Fruit fly (Drosophila melanogaster): ENCODE measurements around the gene Cdk7.

DNA sequence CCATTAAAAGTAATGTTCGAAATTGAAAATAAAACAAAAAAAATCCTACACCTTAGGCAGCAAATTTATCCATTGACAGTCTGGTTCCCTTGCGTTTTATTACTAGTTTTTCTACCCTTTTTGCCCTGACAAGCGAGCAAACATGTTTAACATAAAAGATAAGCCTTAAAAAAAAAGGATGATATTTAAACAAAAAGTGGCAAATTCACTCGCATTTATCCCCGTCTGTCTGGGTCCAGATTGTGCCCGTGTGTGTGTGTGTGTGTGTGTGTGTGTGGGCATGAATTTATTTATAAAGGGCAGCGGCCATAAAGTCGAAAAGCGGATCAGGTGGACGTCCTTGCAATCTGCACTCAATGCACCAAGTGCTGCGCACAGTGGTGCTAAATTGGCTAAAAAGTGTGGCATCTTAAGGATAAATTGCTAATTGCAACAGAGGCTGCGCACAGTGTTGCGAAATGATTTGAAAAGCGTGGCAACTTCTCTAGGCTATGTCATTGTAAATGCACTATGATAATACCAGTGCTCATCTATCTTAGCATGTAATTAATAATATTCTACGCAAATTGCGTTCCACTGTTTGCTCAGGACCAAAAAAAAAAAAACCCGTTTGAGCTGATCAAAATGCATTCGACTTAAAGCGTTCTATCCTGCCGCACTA lies 8.0 kb downstream of the Cdk7 start:
- TF ChIP-seq net (GFP tag; optimal IDR thresholded peaks at IDR 0.05) (peak; percentile 12), Eip78C (GFP tag) (peak; percentile 91), Gug (GFP tag; IDR thresholded peaks at IDR 0.05) (no peak), CG32006 (GFP tag; optimal IDR thresholded peaks at IDR 0.05) (no peak)

Data from whole organism, prepupa.